Fruit fly (Drosophila melanogaster) whole organism, prepupa: ENCODE measurements around the gene CG13796.

Experiments used
- CG10669 ChIP-seq: fragments of 200-800 bp; sonication (Bioruptor generic); optimal IDR thresholded peaks from 3 replicates; lab custom pipeline; 2018; ENCODE audit warnings: missing biosample characterization, mild to moderate bottlenecking, missing genetic modification characterization, moderate library complexity
- CG16779 ChIP-seq: fragments of 200-800 bp; sonication (Bioruptor generic); optimal IDR thresholded peaks from 3 replicates; lab custom pipeline; 2017; ENCODE audit warnings: missing biosample characterization, mild to moderate bottlenecking, missing genetic modification characterization
- CG3032 ChIP-seq: fragments of 200-800 bp; optimal IDR thresholded peaks from 2 replicates; lab custom pipeline; 2019; ENCODE audit warnings: missing biosample characterization, mild to moderate bottlenecking, missing genetic modification characterization, moderate library complexity
- CG31627 ChIP-seq: fragments of 200-800 bp; sonication (Bioruptor generic); optimal IDR thresholded peaks from 3 replicates; lab custom pipeline; 2016; ENCODE audit warnings: missing biosample characterization, missing genetic modification characterization
- CG3919 ChIP-seq: fragments of 200-800 bp; sonication (Bioruptor generic); optimal IDR thresholded peaks from 3 replicates; lab custom pipeline; 2016; ENCODE audit warnings: missing biosample characterization, missing genetic modification characterization
- CG6792 ChIP-seq: fragments of 200-800 bp; sonication (Bioruptor generic); optimal IDR thresholded peaks from 3 replicates; lab custom pipeline; 2016; ENCODE audit warnings: missing biosample characterization, missing genetic modification characterization
- Eip78C ChIP-seq: fragments of 200-800 bp; sonication (Bioruptor generic); peaks from one replicate; lab custom pipeline; 2016; ENCODE audit warnings: missing biosample characterization, missing genetic modification characterization
- Eip93F ChIP-seq: fragments of 200-800 bp; sonication (Bioruptor generic); optimal IDR thresholded peaks from 2 replicates; lab custom pipeline; 2016; ENCODE audit warnings: missing biosample characterization, mild to moderate bottlenecking, missing genetic modification characterization
- Ets96B ChIP-seq: fragments of 200-800 bp; optimal IDR thresholded peaks from 2 replicates; lab custom pipeline; 2019; ENCODE audit warnings: missing biosample characterization, mild to moderate bottlenecking, missing genetic modification characterization, moderate library complexity
- Hr38 ChIP-seq: sonication (Bioruptor generic); optimal IDR thresholded peaks from 2 replicates; lab custom pipeline; 2016; ENCODE audit warnings: missing biosample characterization, missing genetic modification characterization
- OdsH ChIP-seq: fragments of 200-800 bp; sonication (Bioruptor generic); optimal IDR thresholded peaks from 3 replicates; lab custom pipeline; 2016; ENCODE audit warnings: missing biosample characterization, missing genetic modification characterization
- Smox ChIP-seq: fragments of 200-800 bp; sonication (Bioruptor generic); optimal IDR thresholded peaks from 3 replicates; lab custom pipeline; 2016; ENCODE audit warnings: missing biosample characterization, missing genetic modification characterization
- Sox14 ChIP-seq: fragments of 200-800 bp; sonication (Bioruptor generic); optimal IDR thresholded peaks from 3 replicates; lab custom pipeline; 2016; ENCODE audit warnings: missing biosample characterization, missing genetic modification characterization
- achi ChIP-seq: fragments of 200-800 bp; sonication (Bioruptor generic); optimal IDR thresholded peaks from 3 replicates; lab custom pipeline; 2016; ENCODE audit warnings: missing biosample characterization, missing genetic modification characterization
- dac ChIP-seq: fragments of 200-800 bp; sonication (Bioruptor generic); optimal IDR thresholded peaks from 2 replicates; lab custom pipeline; 2017; ENCODE audit warnings: missing biosample characterization, mild to moderate bottlenecking, missing genetic modification characterization
- esn ChIP-seq: fragments of 200-800 bp; sonication (Bioruptor generic); optimal IDR thresholded peaks from 2 replicates; lab custom pipeline; 2016; ENCODE audit warnings: missing biosample characterization, mild to moderate bottlenecking, missing genetic modification characterization, moderate library complexity
- fd59A ChIP-seq: fragments of 200-800 bp; sonication (Bioruptor generic); optimal IDR thresholded peaks from 2 replicates; lab custom pipeline; 2017; ENCODE audit warnings: missing biosample characterization, mild to moderate bottlenecking, missing genetic modification characterization, missing genetic modification reagents
- spab ChIP-seq: fragments of 200-800 bp; sonication (Bioruptor generic); optimal IDR thresholded peaks from 2 replicates; lab custom pipeline; 2017; ENCODE audit warnings: missing biosample characterization, mild to moderate bottlenecking, missing genetic modification characterization, missing genetic modification reagents
- svp ChIP-seq: fragments of 200-800 bp; sonication (Bioruptor generic); peaks from one replicate; lab custom pipeline; 2016; ENCODE audit warnings: missing biosample characterization, missing genetic modification characterization
- vri ChIP-seq: fragments of 200-800 bp; sonication (Bioruptor generic); optimal IDR thresholded peaks from 3 replicates; lab custom pipeline; 2016; ENCODE audit warnings: missing biosample characterization, mild to moderate bottlenecking, missing genetic modification characterization

The CG13796 gene

dm6 chr2L:7690449-7690848 is 42.0 kb downstream of the CG13796 start:
- TF ChIP-seq CG10669 (GFP tag; lab: Kevin White, UChicago) (no peak), CG16779 (tag; lab: Kevin White, UChicago) (no peak), CG3919 (no peak), Hr38 (no peak), CG31627 (no peak), spab (GFP tag; lab: Kevin White, UChicago) (no peak), dac (GFP tag; lab: Kevin White, UChicago) (no peak), esn (GFP tag; lab: Kevin White, UChicago) (no peak), Ets96B (no peak), CG6792 (GFP tag; lab: Kevin White, UChicago) (no peak), Sox14 (no peak), CG3032 (tag; lab: Kevin White, UChicago) (no peak), fd59A (GFP tag; lab: Kevin White, UChicago) (no peak), achi (GFP tag; lab: Kevin White, UChicago) (no peak), Eip78C (GFP tag; lab: Kevin White, UChicago) (no peak)

dm6 chr2L:7685290-7685689 is 47.2 kb downstream of the CG13796 start:
- peak; percentile 53 for TF ChIP-seq vri (GFP tag; lab: Kevin White, UChicago)
- TF ChIP-seq svp (GFP tag; lab: Kevin White, UChicago), result peak; percentile 15
- no peak for TF ChIP-seq achi (GFP tag; lab: Kevin White, UChicago)

DNA sequence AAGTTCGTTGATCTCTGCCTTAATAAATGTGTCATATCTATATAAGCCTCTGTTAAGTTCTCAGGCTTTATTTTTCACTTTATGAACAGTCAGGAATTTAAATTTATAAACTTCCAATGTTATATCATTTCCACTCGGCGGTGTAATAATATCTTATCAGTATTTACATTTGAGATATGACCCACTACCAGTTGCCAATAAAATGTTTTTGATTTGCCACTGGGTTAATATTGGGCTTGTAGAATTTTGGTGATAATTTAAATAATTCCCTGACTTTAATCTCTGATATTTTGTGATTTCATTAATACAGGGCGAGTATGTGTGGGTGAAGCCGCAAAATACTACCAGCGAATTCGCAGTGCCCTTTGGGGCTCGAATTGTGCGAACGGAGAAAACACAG is 52.2 kb downstream of the CG13796 start:
- TF ChIP-seq vri (GFP tag; lab: Kevin White, UChicago) (peak; percentile 0), OdsH (GFP tag; lab: Kevin White, UChicago) (no peak)
- TF ChIP-seq, all 60 proteins: peak for 1

DNA sequence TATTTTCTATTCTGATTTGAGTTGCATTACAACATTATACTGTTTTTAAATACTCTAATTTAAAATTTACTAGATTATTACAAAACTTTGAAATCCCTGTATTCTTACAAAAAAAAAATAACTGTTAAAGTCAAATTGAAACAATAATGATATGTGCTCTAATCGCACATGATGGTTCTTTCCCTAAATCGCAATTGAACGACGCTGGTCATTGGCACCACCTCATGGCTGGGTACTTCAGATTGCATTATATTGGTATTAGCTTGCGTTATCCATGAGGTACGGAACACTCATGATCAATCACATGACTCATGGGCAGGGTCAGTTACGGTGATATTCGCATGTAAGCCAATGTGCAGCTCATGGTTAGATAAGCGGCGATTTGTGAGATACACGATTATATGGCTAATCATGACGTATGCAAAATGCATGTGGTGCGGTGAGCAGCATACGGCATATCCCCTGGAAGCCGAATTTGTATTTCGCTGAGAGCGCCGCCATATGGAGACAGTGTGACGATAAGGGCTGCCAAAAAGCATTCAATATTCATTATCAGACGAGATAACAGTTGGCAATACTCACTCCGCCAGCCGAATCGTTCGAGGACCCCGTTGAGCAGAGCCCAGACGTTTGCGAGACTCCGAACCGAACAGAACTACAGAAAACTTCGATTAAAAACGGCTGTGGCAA is 54.2 kb downstream of the CG13796 start:
- peak; percentile 92 for TF ChIP-seq vri (GFP tag; lab: Kevin White, UChicago)
- TF ChIP-seq svp (GFP tag; lab: Kevin White, UChicago), result peak; percentile 74
- peak; percentile 50 for TF ChIP-seq Eip93F (GFP tag; lab: Kevin White, UChicago)
- peak; percentile 10 for TF ChIP-seq Eip78C (GFP tag; lab: Kevin White, UChicago)
- no peak for TF ChIP-seq Smox (GFP tag; lab: Kevin White, UChicago)
